Fruit fly (Drosophila melanogaster) whole organism: ENCODE measurements around the gene GatC.

Source experiments
- CG8478 ChIP-seq: fragments of >200 bp; optimal IDR thresholded peaks from 2 replicates; lab custom pipeline; 2018; ENCODE audit warnings: inconsistent platforms
- Dll ChIP-seq: fragments of >200 bp; optimal IDR thresholded peaks from 2 replicates; lab custom pipeline; 2017
- EcR ChIP-seq, 2 experiments: fragments of >200 bp; optimal IDR thresholded peaks; 2 replicates each; lab custom pipeline; 2017; ENCODE audit warnings: missing biosample characterization in 2 of 2, missing genetic modification characterization in 2 of 2, missing genetic modification reagents in 2 of 2
- pan ChIP-seq: fragments of >200 bp; optimal IDR thresholded peaks from 2 replicates; lab custom pipeline; 2017
- psq ChIP-seq: fragments of >200 bp; optimal IDR thresholded peaks from 2 replicates; lab custom pipeline; 2017
- usp ChIP-seq: fragments of >200 bp; optimal IDR thresholded peaks from 2 replicates; lab custom pipeline; 2017; ENCODE audit warnings: missing biosample characterization, missing genetic modification characterization, mixed read lengths

Gene GatC

dm6 chr2L:13829540-13829939 lies 3.4 kb downstream of the GatC start, which contains the start of the genes Arpc1 and Orc5:
Gene Arpc1 (minus strand): TSS chr2L:13829741.
Gene Orc5 (plus strand): TSS chr2L:13829837.
- no peak for TF ChIP-seq pan (lab: Kevin White, UChicago)

dm6 chr2L:13827557-13827956 lies 5.3 kb downstream of the GatC start, which contains the start of gene PolG1:
Gene PolG1 (minus strand): TSS chr2L:13827772.
- TF ChIP-seq usp (GFP tag; lab: Kevin White, UChicago) (no peak), EcR (GFP tag; optimal IDR thresholded peaks at IDR 0.05; lab: Kevin White, UChicago) (no peak)

dm6 chr2L:13820948-13821347 lies 12.0 kb downstream of the GatC start, which contains the start of gene b:
Gene b (plus strand): TSS chr2L:13821248.
- TF ChIP-seq psq (no peak), EcR (GFP tag; optimal IDR thresholded peaks at IDR 0.05; lab: Kevin White, UChicago) (no peak), pan (lab: Kevin White, UChicago) (no peak), usp (GFP tag; lab: Kevin White, UChicago) (no peak), CG8478 (no peak), Dll (no peak)

- no peak for TF ChIP-seq CG8478
Observed at dm6 chr2L:13820176-13820575, 12.7 kb downstream of the GatC start.

- no peak for TF ChIP-seq usp (GFP tag; lab: Kevin White, UChicago)
- no peak for TF ChIP-seq pan (lab: Kevin White, UChicago)
- no peak for TF ChIP-seq Dll
- TF ChIP-seq CG8478 = no peak
- no peak for TF ChIP-seq psq
- no peak for TF ChIP-seq EcR (GFP tag; optimal IDR thresholded peaks at IDR 0.05; lab: Kevin White, UChicago)
Observed at dm6 chr2L:13813604-13814178, 19.2 kb downstream of the GatC start, which contains the start of gene Sos. Gene Sos (plus strand): TSS chr2L:13813816.

- no peak for TF ChIP-seq EcR (GFP tag; optimal IDR thresholded peaks at IDR 0.05; lab: Kevin White, UChicago)
- no peak for TF ChIP-seq usp (GFP tag; lab: Kevin White, UChicago)
- no peak for TF ChIP-seq pan (lab: Kevin White, UChicago)
- no peak for TF ChIP-seq Dll
- no peak for TF ChIP-seq psq
- TF ChIP-seq CG8478 = no peak
Observed at dm6 chr2L:13813156-13813555, 19.7 kb downstream of the GatC start, which contains the start of gene CG16888. Gene CG16888 (minus strand): TSS chr2L:13813256.

dm6 chr2L:13811323-13811722 lies 21.6 kb downstream of the GatC start, which contains the start of the genes Adat1 and CG16865:
Gene Adat1 (minus strand): TSS chr2L:13811474.
Gene CG16865 (plus strand): TSS chr2L:13811522.
- no peak for TF ChIP-seq Dll
- TF ChIP-seq CG8478 = no peak
- TF ChIP-seq usp (GFP tag; lab: Kevin White, UChicago) = no peak
- no peak for TF ChIP-seq psq
- TF ChIP-seq pan (lab: Kevin White, UChicago) = no peak
- TF ChIP-seq EcR (GFP tag; optimal IDR thresholded peaks at IDR 0.05; lab: Kevin White, UChicago) = no peak

- TF ChIP-seq EcR (GFP tag; optimal IDR thresholded peaks at IDR 0.05; lab: Kevin White, UChicago) (no peak), CG8478 (no peak), Dll (no peak), pan (lab: Kevin White, UChicago) (no peak), usp (GFP tag; lab: Kevin White, UChicago) (no peak), psq (no peak)
Observed at dm6 chr2L:13807959-13808358, 24.9 kb downstream of the GatC start.

dm6 chr2L:13807097-13807496 lies 25.8 kb downstream of the GatC start:
- TF ChIP-seq Dll (no peak), psq (no peak), EcR (GFP tag; optimal IDR thresholded peaks at IDR 0.05; lab: Kevin White, UChicago) (no peak), pan (lab: Kevin White, UChicago) (no peak), usp (GFP tag; lab: Kevin White, UChicago) (no peak), CG8478 (no peak)

dm6 chr2L:13805170-13805569 lies 27.7 kb downstream of the GatC start:
- TF ChIP-seq pan (lab: Kevin White, UChicago) (no peak), usp (GFP tag; lab: Kevin White, UChicago) (no peak), Dll (no peak), CG8478 (no peak), EcR (GFP tag; optimal IDR thresholded peaks at IDR 0.05; lab: Kevin White, UChicago) (no peak), psq (no peak)

dm6 chr2L:13804561-13805067 lies 28.3 kb downstream of the GatC start:
- no peak for TF ChIP-seq pan (lab: Kevin White, UChicago)
- TF ChIP-seq usp (GFP tag; lab: Kevin White, UChicago) = no peak
- no peak for TF ChIP-seq CG8478

dm6 chr2L:13803805-13804560 lies 28.9 kb downstream of the GatC start:
- TF ChIP-seq psq (no peak), CG8478 (no peak), usp (GFP tag; lab: Kevin White, UChicago) (no peak), EcR (GFP tag; optimal IDR thresholded peaks at IDR 0.05; lab: Kevin White, UChicago) (no peak), pan (lab: Kevin White, UChicago) (no peak), Dll (no peak)
